Fruit fly (Drosophila melanogaster) S2 (cell line): ENCODE data around the gene CG32040.

Experiments used
- CG8478 ChIP-seq: fragments of >200 bp; optimal IDR thresholded peaks from 2 replicates; lab custom pipeline; 2018
- CTCF ChIP-seq, 2 experiments: fragments of >200 bp; optimal IDR thresholded peaks; 2 replicates each; lab custom pipeline; 2018

- TF ChIP-seq CG8478 (lab: Kevin White, UChicago) = no peak
- TF ChIP-seq CTCF (optimal IDR thresholded peaks at IDR 0.05; lab: Kevin White, UChicago) = no peak
Observed at dm6 chr3L:9398028-9398427, 44.2 kb downstream of the CG32040 start.
